Fruit fly (Drosophila melanogaster): ENCODE measurements around the gene CG4042.

CG4042 gene

DNA sequence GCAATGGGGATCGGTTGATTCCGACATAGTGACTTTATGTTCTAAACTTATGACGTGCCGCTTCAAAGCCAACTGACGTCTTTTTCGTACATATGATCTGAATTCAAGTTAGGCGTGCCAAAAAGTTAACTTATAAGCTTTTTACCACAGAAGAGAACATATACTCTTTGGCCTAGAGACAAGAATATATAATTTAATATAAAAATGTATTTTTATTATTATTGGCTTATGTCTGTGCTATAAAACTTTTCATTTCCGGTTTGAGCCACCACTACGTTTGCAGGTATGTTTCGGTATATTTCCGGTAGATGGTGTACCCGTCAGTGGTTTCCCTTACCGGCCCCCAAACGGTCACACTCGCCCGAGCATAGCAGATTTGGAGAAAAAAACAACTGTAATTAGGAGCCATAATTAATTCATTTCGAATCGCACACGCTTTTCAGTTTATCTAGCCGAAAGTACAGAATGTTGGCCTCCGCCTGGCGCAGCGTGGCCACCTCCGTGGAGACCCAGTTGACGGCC, 27.1 kb upstream of the CG4042 start, which contains the start of the genes CG3698 and tzn (continued):
- TF ChIP-seq NC2α (GFP tag; optimal IDR thresholded peaks at IDR 0.05) (peak; percentile 66), CG9876 (GFP tag; optimal IDR thresholded peaks at IDR 0.05) (peak; percentile 95), MBD-R2 (GFP tag; IDR thresholded peaks at IDR 0.05) (peak; percentile 96), D19B (GFP tag; optimal IDR thresholded peaks at IDR 0.05) (peak; percentile 86), sr (GFP tag; IDR thresholded peaks at IDR 0.05) (peak; percentile 88), pfk (GFP tag; optimal IDR thresholded peaks at IDR 0.05) (peak; percentile 82), CG7556 (GFP tag; optimal IDR thresholded peaks at IDR 0.05) (peak; percentile 82), luna (GFP tag; optimal IDR thresholded peaks at IDR 0.05) (peak; percentile 43), Sry-δ (GFP tag; optimal IDR thresholded peaks at IDR 0.05) (peak; percentile 58), CG1792 (GFP tag; optimal IDR thresholded peaks at IDR 0.05) (peak; percentile 68), CG7271 (tag; optimal IDR thresholded peaks at IDR 0.05) (peak; percentile 98), caup (GFP tag; optimal IDR thresholded peaks at IDR 0.05; ENCODE audit: severe bottlenecking) (peak; percentile 98), peb (GFP tag; IDR thresholded peaks at IDR 0.05) (peak; percentile 68), ewg (GFP tag; optimal IDR thresholded peaks at IDR 0.05) (peak; percentile 93), tap (tag; optimal IDR thresholded peaks at IDR 0.05) (no peak), seq (GFP tag; IDR thresholded peaks at IDR 0.05) (peak; percentile 81; the same call in 1 of the 2 replicates), sens (GFP tag) (peak; percentile 92), CG2116 (GFP tag; optimal IDR thresholded peaks at IDR 0.05) (peak; percentile 90), rib (GFP tag; IDR thresholded peaks at IDR 0.05) (peak; percentile 84), lbe (GFP tag; optimal IDR thresholded peaks at IDR 0.05) (no peak), CG17186 (GFP tag; optimal IDR thresholded peaks at IDR 0.05) (peak; percentile 85), odd (GFP tag; optimal IDR thresholded peaks at IDR 0.05) (no peak), E2f2 (GFP tag; IDR thresholded peaks at IDR 0.05) (peak; percentile 74), Fer2 (tag; optimal IDR thresholded peaks at IDR 0.05) (peak; percentile 91), Oli (tag; optimal IDR thresholded peaks at IDR 0.05) (peak; percentile 86), al (GFP tag; IDR thresholded peaks at IDR 0.05) (peak; percentile 87), her (GFP tag; optimal IDR thresholded peaks at IDR 0.05) (peak; percentile 79), knrl (GFP tag; IDR thresholded peaks at IDR 0.05; ENCODE audit: partially characterized antibody) (no peak; the same call in 2 of the 3 replicates), Lim3 (GFP tag; IDR thresholded peaks at IDR 0.05) (peak; percentile 74), CG13424 (tag; optimal IDR thresholded peaks at IDR 0.05) (peak; percentile 78), CG31441 (GFP tag; IDR thresholded peaks at IDR 0.05) (no peak; the same call in 1 of the 2 replicates), schlank (tag; optimal IDR thresholded peaks at IDR 0.05) (peak; percentile 92), Sin3A (optimal IDR thresholded peaks at IDR 0.05) (no peak), CG12744 (GFP tag; optimal IDR thresholded peaks at IDR 0.05) (peak; percentile 70), ATbp (GFP tag; optimal IDR thresholded peaks at IDR 0.05) (peak; percentile 94), tna (GFP tag; IDR thresholded peaks at IDR 0.05; ENCODE audit: partially characterized antibody) (no peak), dati (GFP tag; IDR thresholded peaks at IDR 0.05) (peak; percentile 93), Trl (optimal IDR thresholded peaks at IDR 0.05) (no peak), Trl (GFP tag; optimal IDR thresholded peaks at IDR 0.05) (peak; percentile 90), D (optimal IDR thresholded peaks at IDR 0.05) (peak; percentile 16), D (GFP tag; optimal IDR thresholded peaks at IDR 0.05) (peak; percentile 94), CG43689 (GFP tag; IDR thresholded peaks at IDR 0.05) (peak; percentile 94), CG12769 (tag; optimal IDR thresholded peaks at IDR 0.05) (no peak), CG13775 (GFP tag; optimal IDR thresholded peaks at IDR 0.05) (peak; percentile 97), slou (GFP tag; optimal IDR thresholded peaks at IDR 0.05) (peak; percentile 89), HHEX (GFP tag; optimal IDR thresholded peaks at IDR 0.05) (peak; percentile 96), CG11085 (GFP tag; IDR thresholded peaks at IDR 0.05) (peak; percentile 96), CG32532 (GFP tag; IDR thresholded peaks at IDR 0.05) (peak; percentile 96), CG17359 (tag; optimal IDR thresholded peaks at IDR 0.05) (peak; percentile 93), NK7.1 (GFP tag; optimal IDR thresholded peaks at IDR 0.05) (peak; percentile 72), Ravus (GFP tag; IDR thresholded peaks at IDR 0.05) (peak; percentile 75), CG12071 (GFP tag; optimal IDR thresholded peaks at IDR 0.05) (peak; percentile 91)

Data from whole organism, embryonic.